Fruit fly (Drosophila melanogaster) whole organism, embryonic: ENCODE results near the gene Try29F.

Experiments
- Aef1 ChIP-seq: fragments of 200-800 bp; sonication (Bioruptor generic); IDR thresholded peaks from 3 replicates; pipeline ENCODE4 v1.3.6; 2022; ENCODE audit warnings: missing biosample characterization, missing genetic modification characterization
- Blimp-1 ChIP-seq: fragments of 200-800 bp; sonication (Bioruptor generic); optimal IDR thresholded peaks from 3 replicates; lab custom pipeline; 2018; ENCODE audit warnings: missing biosample characterization, missing genetic modification characterization, mild to moderate bottlenecking, moderate library complexity, missing genetic modification reagents
- CG1024 ChIP-seq: fragments of 200-800 bp; sonication (Bioruptor generic); IDR thresholded peaks from 2 replicates; pipeline ENCODE4 v1.3.6; 2022; ENCODE audit warnings: missing biosample characterization, missing genetic modification characterization
- CG11085 ChIP-seq: fragments of 200-800 bp; sonication (Bioruptor generic); IDR thresholded peaks from 2 replicates; pipeline ENCODE4 v1.3.6; 2022; ENCODE audit warnings: missing biosample characterization, missing genetic modification characterization
- CG12659 ChIP-seq: fragments of 200-800 bp; sonication (Bioruptor generic); optimal IDR thresholded peaks from 3 replicates; lab custom pipeline; 2017; ENCODE audit warnings: mild to moderate bottlenecking, missing biosample characterization, missing genetic modification reagents, missing genetic modification characterization
- CG13624 ChIP-seq: fragments of 200-800 bp; sonication (Bioruptor generic); optimal IDR thresholded peaks from 2 replicates; lab custom pipeline; 2016; ENCODE audit warnings: missing biosample characterization, missing genetic modification characterization
- CG14710 ChIP-seq: fragments of 200-800 bp; sonication (Bioruptor generic); optimal IDR thresholded peaks from 3 replicates; lab custom pipeline; 2019; ENCODE audit warnings: missing biosample characterization, mild to moderate bottlenecking, missing genetic modification characterization, moderate library complexity
- CG17359 ChIP-seq: fragments of 200-800 bp; sonication (Bioruptor generic); optimal IDR thresholded peaks from 3 replicates; lab custom pipeline; 2018; ENCODE audit warnings: missing biosample characterization, mild to moderate bottlenecking, missing genetic modification characterization, moderate library complexity
- CG1832 ChIP-seq: fragments of 200-800 bp; sonication (Bioruptor generic); optimal IDR thresholded peaks from 2 replicates; lab custom pipeline; 2017; ENCODE audit warnings: missing biosample characterization, mild to moderate bottlenecking, missing genetic modification characterization, inconsistent platforms
- CG2116 ChIP-seq: fragments of 200-800 bp; sonication (Bioruptor generic); optimal IDR thresholded peaks from 3 replicates; lab custom pipeline; 2018; ENCODE audit warnings: missing biosample characterization, mild to moderate bottlenecking, missing genetic modification characterization
- CG4617 ChIP-seq: fragments of 200-800 bp; sonication (Bioruptor generic); optimal IDR thresholded peaks from 3 replicates; lab custom pipeline; 2016; ENCODE audit warnings: missing biosample characterization, missing genetic modification characterization, borderline replicate concordance
- CG5180 ChIP-seq: fragments of 200-800 bp; sonication (Bioruptor generic); optimal IDR thresholded peaks from 3 replicates; lab custom pipeline; 2017; ENCODE audit warnings: missing biosample characterization, missing genetic modification characterization, mild to moderate bottlenecking, moderate library complexity, missing genetic modification reagents
- CG7372 ChIP-seq: fragments of 200-800 bp; sonication (Bioruptor generic); IDR thresholded peaks from 2 replicates; pipeline ENCODE4 v1.3.6; 2022; ENCODE audit warnings: missing biosample characterization, missing genetic modification characterization
- CG7745 ChIP-seq: fragments of 200-800 bp; sonication (Bioruptor generic); optimal IDR thresholded peaks from 2 replicates; lab custom pipeline; 2018; ENCODE audit warnings: missing biosample characterization, mild to moderate bottlenecking, missing genetic modification characterization, moderate library complexity
- CG8765 ChIP-seq: fragments of 200-800 bp; sonication (Bioruptor generic); IDR thresholded peaks from 2 replicates; pipeline ENCODE4 v1.3.6; 2022; ENCODE audit warnings: missing biosample characterization, missing genetic modification characterization
- Doc3 ChIP-seq: fragments of 200-800 bp; sonication (Bioruptor generic); IDR thresholded peaks from 3 replicates; pipeline ENCODE4 v1.3.6; 2022; ENCODE audit warnings: missing biosample characterization, missing genetic modification characterization; ENCODE audit not compliant: partially characterized antibody
- Gsc ChIP-seq: fragments of 200-800 bp; sonication (Bioruptor generic); IDR thresholded peaks from 2 replicates; pipeline ENCODE4 v1.3.6; 2022; ENCODE audit warnings: missing biosample characterization, missing genetic modification characterization
- HLH3B ChIP-seq: fragments of 200-800 bp; sonication (Bioruptor generic); IDR thresholded peaks from 2 replicates; pipeline ENCODE4 v1.3.6; 2022; ENCODE audit warnings: missing biosample characterization, missing genetic modification characterization
- HmgZ ChIP-seq: fragments of 200-800 bp; sonication (Bioruptor generic); optimal IDR thresholded peaks from 2 replicates; lab custom pipeline; 2018; ENCODE audit warnings: missing biosample characterization, mild to moderate bottlenecking, missing genetic modification characterization
- Lpt ChIP-seq: fragments of >200 bp; optimal IDR thresholded peaks from 2 replicates; lab custom pipeline; 2018; ENCODE audit warnings: missing biosample characterization, missing genetic modification characterization
- Myb ChIP-seq: fragments of 200-800 bp; sonication (Bioruptor generic); optimal IDR thresholded peaks from 2 replicates; lab custom pipeline; 2016; ENCODE audit warnings: missing biosample characterization, missing genetic modification characterization
- Poxn ChIP-seq: fragments of 200-800 bp; sonication (Bioruptor generic); IDR thresholded peaks from 2 replicates; pipeline ENCODE4 v1.3.6; 2022; ENCODE audit warnings: missing biosample characterization, missing genetic modification characterization
- Ptx1 ChIP-seq: fragments of 200-800 bp; sonication (Bioruptor generic); IDR thresholded peaks from 2 replicates; pipeline ENCODE4 v1.3.6; 2022; ENCODE audit warnings: missing biosample characterization, missing genetic modification characterization
- Rx ChIP-seq: fragments of 200-800 bp; sonication (Bioruptor generic); IDR thresholded peaks from 2 replicates; pipeline ENCODE4 v1.3.6; 2022; ENCODE audit warnings: missing biosample characterization, missing genetic modification characterization
- Xrp1 ChIP-seq: fragments of 200-800 bp; sonication (Bioruptor generic); IDR thresholded peaks from 2 replicates; pipeline ENCODE4 v1.3.6; 2022; ENCODE audit warnings: missing biosample characterization, missing genetic modification characterization
- abd-A ChIP-seq: fragments of 200-800 bp; sonication (Bioruptor generic); optimal IDR thresholded peaks from 3 replicates; lab custom pipeline; 2019; ENCODE audit warnings: missing biosample characterization, mild to moderate bottlenecking, missing genetic modification characterization, moderate library complexity
- ap ChIP-seq: fragments of 200-800 bp; sonication (Bioruptor generic); IDR thresholded peaks from 2 replicates; pipeline ENCODE4 v1.3.6; 2022; ENCODE audit warnings: missing biosample characterization, missing genetic modification characterization
- ase ChIP-seq: fragments of 200-800 bp; sonication (Bioruptor generic); IDR thresholded peaks from 3 replicates; pipeline ENCODE4 v1.3.6; 2022; ENCODE audit warnings: missing biosample characterization, missing genetic modification characterization
- caup ChIP-seq: fragments of 200-800 bp; sonication (Bioruptor generic); optimal IDR thresholded peaks from 3 replicates; lab custom pipeline; 2017; ENCODE audit warnings: missing biosample characterization, mild to moderate bottlenecking, missing genetic modification characterization, moderate library complexity; ENCODE audit not compliant: severe bottlenecking
- corto ChIP-seq: fragments of 200-800 bp; sonication (Bioruptor generic); optimal IDR thresholded peaks from 2 replicates; lab custom pipeline; 2016; ENCODE audit warnings: missing biosample characterization, mild to moderate bottlenecking, missing genetic modification characterization, moderate library complexity
- croc ChIP-seq: fragments of 200-800 bp; sonication (Bioruptor generic); conservative IDR thresholded peaks from 3 replicates; pipeline ENCODE4 v1.3.6; 2022; ENCODE audit warnings: missing biosample characterization, missing genetic modification characterization
- cwo ChIP-seq: fragments of 200-800 bp; sonication (Bioruptor generic); optimal IDR thresholded peaks from 3 replicates; lab custom pipeline; 2017; ENCODE audit warnings: missing biosample characterization, missing genetic modification characterization, mild to moderate bottlenecking, moderate library complexity, missing genetic modification reagents
- en ChIP-seq: fragments of 200-800 bp; sonication (Bioruptor generic); optimal IDR thresholded peaks from 2 replicates; lab custom pipeline; 2016; ENCODE audit warnings: missing biosample characterization, missing genetic modification characterization
- fd64A ChIP-seq: fragments of 200-800 bp; sonication (Bioruptor generic); optimal IDR thresholded peaks from 3 replicates; lab custom pipeline; 2018; ENCODE audit warnings: missing biosample characterization, mild to moderate bottlenecking, missing genetic modification characterization
- grn ChIP-seq: fragments of 200-800 bp; sonication (Bioruptor generic); optimal IDR thresholded peaks from 3 replicates; lab custom pipeline; 2017; ENCODE audit warnings: missing biosample characterization, missing genetic modification characterization
- insv ChIP-seq, 2 experiments: fragments of 200-800 bp; sonication (Bioruptor generic); optimal IDR thresholded peaks; 3 replicates each; lab custom pipeline; 2016 to 2018; ENCODE audit warnings: missing biosample characterization in 2 of 2, missing genetic modification characterization in 2 of 2
- lab ChIP-seq: fragments of 200-800 bp; sonication (Bioruptor generic); optimal IDR thresholded peaks from 3 replicates; lab custom pipeline; 2017; ENCODE audit warnings: missing biosample characterization, missing genetic modification characterization, mild to moderate bottlenecking, moderate library complexity, missing genetic modification reagents
- maf-S ChIP-seq: fragments of 200-800 bp; sonication (Bioruptor generic); optimal IDR thresholded peaks from 2 replicates; lab custom pipeline; 2016; ENCODE audit warnings: missing biosample characterization, missing genetic modification characterization
- nom ChIP-seq: fragments of 200-800 bp; sonication (Bioruptor generic); optimal IDR thresholded peaks from 2 replicates; lab custom pipeline; 2017; ENCODE audit warnings: missing biosample characterization, missing genetic modification characterization, mild to moderate bottlenecking, moderate library complexity, missing genetic modification reagents
- run ChIP-seq: fragments of 200-800 bp; sonication (Bioruptor generic); optimal IDR thresholded peaks from 3 replicates; lab custom pipeline; 2018; ENCODE audit warnings: missing biosample characterization, mild to moderate bottlenecking, missing genetic modification characterization
- sisA ChIP-seq: fragments of 200-800 bp; sonication (Bioruptor generic); IDR thresholded peaks from 2 replicates; pipeline ENCODE4 v1.3.6; 2022; ENCODE audit warnings: missing biosample characterization, missing genetic modification characterization
- slou ChIP-seq: fragments of 200-800 bp; sonication (Bioruptor generic); optimal IDR thresholded peaks from 3 replicates; lab custom pipeline; 2016; ENCODE audit warnings: missing biosample characterization, missing genetic modification characterization
- sqz ChIP-seq: fragments of 200-800 bp; sonication (Bioruptor generic); optimal IDR thresholded peaks from 3 replicates; lab custom pipeline; 2018; ENCODE audit warnings: missing biosample characterization, mild to moderate bottlenecking, missing genetic modification characterization
- tin ChIP-seq: fragments of 200-800 bp; sonication (Bioruptor generic); optimal IDR thresholded peaks from 3 replicates; lab custom pipeline; 2016; ENCODE audit warnings: missing biosample characterization, missing genetic modification characterization
- tup ChIP-seq: fragments of 200-800 bp; sonication (Bioruptor generic); optimal IDR thresholded peaks from 2 replicates; lab custom pipeline; 2016; ENCODE audit warnings: missing biosample characterization, mild to moderate bottlenecking, missing genetic modification characterization, moderate library complexity
- vvl ChIP-seq: fragments of 200-800 bp; sonication (Bioruptor generic); IDR thresholded peaks from 2 replicates; pipeline ENCODE4 v1.3.6; 2022; ENCODE audit warnings: missing biosample characterization, missing genetic modification characterization
- wdn ChIP-seq: fragments of 200-800 bp; sonication (Bioruptor generic); IDR thresholded peaks from 2 replicates; pipeline ENCODE4 v1.3.6; 2022; ENCODE audit warnings: missing biosample characterization, missing genetic modification characterization
- zen ChIP-seq: fragments of 200-800 bp; sonication (Bioruptor generic); optimal IDR thresholded peaks from 3 replicates; lab custom pipeline; 2018; ENCODE audit warnings: missing biosample characterization, mild to moderate bottlenecking, missing genetic modification characterization, moderate library complexity

Gene Try29F

DNA sequence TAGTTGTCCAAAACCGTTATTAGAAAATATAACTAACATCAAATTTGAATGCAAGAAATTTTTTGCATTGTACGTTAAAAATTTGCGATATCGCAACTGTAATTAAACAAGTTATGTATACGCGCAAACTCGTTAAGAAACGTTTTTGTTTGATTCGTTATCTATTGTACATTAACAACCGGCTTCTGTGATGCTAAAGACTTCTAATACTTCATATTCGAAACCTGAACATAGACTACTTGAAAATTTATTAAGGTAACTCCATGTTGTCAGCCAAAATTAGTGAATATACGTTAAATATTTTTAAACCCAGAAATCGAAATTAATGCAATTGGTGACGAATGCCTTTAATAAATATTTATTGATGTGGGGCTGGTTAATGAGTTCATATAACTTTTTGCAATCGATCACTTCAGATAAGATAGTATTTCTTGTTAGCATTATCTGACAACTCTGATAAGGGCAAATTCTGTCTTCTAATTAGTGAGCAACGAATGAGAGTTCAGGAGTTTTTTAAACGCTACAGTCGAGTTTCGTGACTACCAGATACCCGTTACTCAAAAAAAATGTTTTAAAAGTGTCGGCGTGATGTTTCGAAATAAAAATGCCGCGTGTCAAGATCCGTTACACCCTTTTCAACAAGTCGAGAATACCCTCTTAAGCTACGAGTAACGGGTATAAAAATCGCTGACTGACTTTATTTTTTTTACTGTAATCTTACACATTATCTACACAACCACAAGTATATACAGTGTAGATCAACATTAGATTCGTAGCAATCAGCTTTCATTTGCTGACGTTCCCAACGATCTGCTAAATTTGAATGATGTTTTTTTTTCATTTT is 45.9 kb upstream of the Try29F start (continued):
- TF ChIP-seq Ptx1 (GFP tag; lab: Robert Waterston, UW), result peak; percentile 58
- no peak for TF ChIP-seq slou (GFP tag; lab: Kevin White, UChicago)
- TF ChIP-seq ap (GFP tag; lab: Robert Waterston, UW), result no peak
- TF ChIP-seq fd64A (GFP tag; lab: Kevin White, UChicago), result no peak
- TF ChIP-seq corto, result no peak
- TF ChIP-seq ase (GFP tag; lab: Robert Waterston, UW), result peak; percentile 46; the same call in 1 of the 3 replicates
- no peak for TF ChIP-seq abd-A
- no peak; the same call in 1 of the 2 replicates for TF ChIP-seq CG7372 (GFP tag; lab: Robert Waterston, UW)
- TF ChIP-seq zen, result peak; percentile 37
- peak; percentile 51 for TF ChIP-seq grn
- peak; percentile 5 for TF ChIP-seq CG5180 (GFP tag; lab: Kevin White, UChicago)
- TF ChIP-seq CG17359 (tag; lab: Kevin White, UChicago), result peak; percentile 37
- peak; percentile 44; the same call in 2 of the 3 replicates for TF ChIP-seq Aef1 (GFP tag; lab: Robert Waterston, UW)
- TF ChIP-seq CG8765 (GFP tag; lab: Robert Waterston, UW), result peak; percentile 56
- TF ChIP-seq CG14710 (tag; lab: Kevin White, UChicago), result peak; percentile 3
- no peak for TF ChIP-seq CG1024 (GFP tag; lab: Robert Waterston, UW)
- no peak for TF ChIP-seq CG2116 (GFP tag; lab: Kevin White, UChicago)
- TF ChIP-seq Xrp1 (GFP tag; lab: Robert Waterston, UW), result peak; percentile 61; the same call in 1 of the 2 replicates
- peak; percentile 37 for TF ChIP-seq CG13624
- no peak for TF ChIP-seq Gsc
- TF ChIP-seq nom (GFP tag; lab: Kevin White, UChicago), result no peak
- TF ChIP-seq sqz (GFP tag; lab: Kevin White, UChicago), result no peak
- no peak for TF ChIP-seq CG7745 (tag; lab: Kevin White, UChicago)
- TF ChIP-seq Poxn, result no peak
- no peak for TF ChIP-seq CG1832 (GFP tag; lab: Kevin White, UChicago)
- no peak for TF ChIP-seq Lpt
- no peak for TF ChIP-seq Doc3 (GFP tag; lab: Robert Waterston, UW)
- peak; percentile 42; the same call in 1 of the 2 replicates for TF ChIP-seq HLH3B (GFP tag; lab: Robert Waterston, UW)
- 0 out of 2 replicates have a peak, but pooled peaks have one; percentile 22 for TF ChIP-seq wdn (GFP tag; lab: Robert Waterston, UW)
- peak; percentile 35 for TF ChIP-seq Blimp-1 (GFP tag; lab: Kevin White, UChicago)
- TF ChIP-seq en, result no peak
- peak; percentile 88 for TF ChIP-seq lab (GFP tag; lab: Kevin White, UChicago)
- peak; percentile 58 for TF ChIP-seq vvl
- TF ChIP-seq CG12659 (GFP tag; lab: Kevin White, UChicago), result peak; percentile 33
- peak; percentile 23 for TF ChIP-seq tin (GFP tag; lab: Kevin White, UChicago)
- TF ChIP-seq caup (GFP tag; lab: Kevin White, UChicago), result peak; percentile 38
- no peak for TF ChIP-seq sisA
- TF ChIP-seq maf-S (GFP tag; lab: Kevin White, UChicago), result no peak
- peak; percentile 52 to 93 for TF ChIP-seq insv (GFP tag; optimal IDR thresholded peaks at IDR 0.05; lab: Kevin White, UChicago)
- TF ChIP-seq Rx (GFP tag; lab: Robert Waterston, UW), result 0 out of 2 replicates have a peak, but pooled peaks have one; percentile 24
- TF ChIP-seq cwo, result peak; percentile 61
- peak; percentile 9 for TF ChIP-seq run
- no peak for TF ChIP-seq croc (GFP tag; lab: Robert Waterston, UW)
- TF ChIP-seq CG4617, result no peak
- peak; percentile 40 for TF ChIP-seq HmgZ (tag; lab: Kevin White, UChicago)
- TF ChIP-seq tup, result no peak
- peak; percentile 31; the same call in 1 of the 2 replicates for TF ChIP-seq CG11085 (GFP tag; lab: Robert Waterston, UW)
- TF ChIP-seq Myb (GFP tag; lab: Kevin White, UChicago), result peak; percentile 91
